Fruit fly (Drosophila melanogaster) Kc167 (cell line): ENCODE data around the gene CG5556.

ENCODE experiments used
- Myc ChIP-seq: fragments of >200 bp; optimal IDR thresholded peaks from 2 replicates; lab custom pipeline; 2017; ENCODE audit warnings: missing external identifiers
- h ChIP-seq: fragments of >200 bp; optimal IDR thresholded peaks from 3 replicates; lab custom pipeline; 2018; ENCODE audit warnings: missing external identifiers
- insv ChIP-seq: fragments of >200 bp; optimal IDR thresholded peaks from 3 replicates; lab custom pipeline; 2018; ENCODE audit warnings: missing external identifiers
- psq ChIP-seq: fragments of >200 bp; optimal IDR thresholded peaks from 2 replicates; lab custom pipeline; 2017; ENCODE audit warnings: missing external identifiers
- ttk ChIP-seq: sonication (Bioruptor generic); optimal IDR thresholded peaks from 2 replicates; lab custom pipeline; 2017; ENCODE audit warnings: missing external identifiers

dm6 chr2L:1315283-1315682 lies 37.4 kb downstream of the CG5556 start:
- TF ChIP-seq psq (lab: Kevin White, UChicago) = no peak
- TF ChIP-seq insv (lab: Kevin White, UChicago) = no peak
- no peak for TF ChIP-seq Myc
- TF ChIP-seq h (lab: Kevin White, UChicago) = no peak
- no peak for TF ChIP-seq ttk (lab: Kevin White, UChicago)
